Fruit fly (Drosophila melanogaster) whole organism, embryonic: ENCODE measurements around the gene SKIP.

ENCODE experiments used
- Ada2b ChIP-seq: fragments of 200-800 bp; sonication (Bioruptor generic); IDR thresholded peaks from 2 replicates; pipeline ENCODE4 v1.3.6; 2022; ENCODE audit warnings: missing biosample characterization, missing genetic modification characterization
- Aef1 ChIP-seq: fragments of 200-800 bp; sonication (Bioruptor generic); IDR thresholded peaks from 3 replicates; pipeline ENCODE4 v1.3.6; 2022; ENCODE audit warnings: missing biosample characterization, missing genetic modification characterization
- Atf-2 ChIP-seq: fragments of 200-800 bp; sonication (Bioruptor generic); optimal IDR thresholded peaks from 2 replicates; lab custom pipeline; 2016; ENCODE audit warnings: missing biosample characterization, missing genetic modification characterization
- Atf3 ChIP-seq: fragments of 200-800 bp; sonication (Bioruptor generic); optimal IDR thresholded peaks from 3 replicates; lab custom pipeline; 2016; ENCODE audit warnings: missing biosample characterization, missing genetic modification characterization
- Blimp-1 ChIP-seq: fragments of 200-800 bp; sonication (Bioruptor generic); optimal IDR thresholded peaks from 3 replicates; lab custom pipeline; 2018; ENCODE audit warnings: missing biosample characterization, missing genetic modification characterization, mild to moderate bottlenecking, moderate library complexity, missing genetic modification reagents
- CG10431 ChIP-seq: fragments of 200-800 bp; sonication (Bioruptor generic); optimal IDR thresholded peaks from 3 replicates; lab custom pipeline; 2018; ENCODE audit warnings: missing biosample characterization, mild to moderate bottlenecking, missing genetic modification characterization
- CG11456 ChIP-seq: fragments of 200-800 bp; sonication (Bioruptor generic); IDR thresholded peaks from 3 replicates; pipeline ENCODE4 v1.3.6; 2022; ENCODE audit warnings: missing biosample characterization, missing genetic modification characterization
- CG12071 ChIP-seq: fragments of 200-800 bp; sonication (Bioruptor generic); optimal IDR thresholded peaks from 3 replicates; lab custom pipeline; 2018; ENCODE audit warnings: missing biosample characterization, mild to moderate bottlenecking, missing genetic modification characterization
- CG15073 ChIP-seq: fragments of 200-800 bp; sonication (Bioruptor generic); optimal IDR thresholded peaks from 2 replicates; lab custom pipeline; 2016; ENCODE audit warnings: missing biosample characterization, missing genetic modification characterization
- CG1603 ChIP-seq: fragments of 200-800 bp; sonication (Bioruptor generic); optimal IDR thresholded peaks from 2 replicates; lab custom pipeline; 2019; ENCODE audit warnings: missing biosample characterization, mild to moderate bottlenecking, missing genetic modification characterization, moderate library complexity
- CG17328 ChIP-seq: fragments of 200-800 bp; sonication (Bioruptor generic); IDR thresholded peaks from 2 replicates; pipeline ENCODE4 v1.3.6; 2022; ENCODE audit warnings: missing biosample characterization, missing genetic modification characterization
- CG17802 ChIP-seq: fragments of 200-800 bp; sonication (Bioruptor generic); optimal IDR thresholded peaks from 2 replicates; lab custom pipeline; 2018; ENCODE audit warnings: missing biosample characterization, mild to moderate bottlenecking, missing genetic modification characterization, moderate library complexity
- CG1792 ChIP-seq: fragments of 200-800 bp; sonication (Bioruptor generic); optimal IDR thresholded peaks from 2 replicates; lab custom pipeline; 2016; ENCODE audit warnings: missing biosample characterization, missing genetic modification characterization
- CG2889 ChIP-seq: fragments of 200-800 bp; sonication (Bioruptor generic); IDR thresholded peaks from 3 replicates; pipeline ENCODE4 v1.3.6; 2022; ENCODE audit warnings: missing biosample characterization, missing genetic modification characterization
- CG4360 ChIP-seq: fragments of 200-800 bp; sonication (Bioruptor generic); IDR thresholded peaks from 2 replicates; pipeline ENCODE4 v1.3.6; 2022; ENCODE audit warnings: missing biosample characterization, missing genetic modification characterization
- CG4404 ChIP-seq: fragments of 200-800 bp; sonication (Bioruptor generic); IDR thresholded peaks from 2 replicates; pipeline ENCODE4 v1.3.6; 2022; ENCODE audit warnings: missing biosample characterization, missing genetic modification characterization
- CG6683 ChIP-seq: fragments of 200-800 bp; sonication (Bioruptor generic); optimal IDR thresholded peaks from 2 replicates; lab custom pipeline; 2017; ENCODE audit warnings: missing biosample characterization, mild to moderate bottlenecking, missing genetic modification characterization, missing genetic modification reagents
- CG7745 ChIP-seq: fragments of 200-800 bp; sonication (Bioruptor generic); optimal IDR thresholded peaks from 2 replicates; lab custom pipeline; 2018; ENCODE audit warnings: missing biosample characterization, mild to moderate bottlenecking, missing genetic modification characterization, moderate library complexity
- CG8089 ChIP-seq: fragments of 200-800 bp; sonication (Bioruptor generic); optimal IDR thresholded peaks from 3 replicates; lab custom pipeline; 2016; ENCODE audit warnings: missing biosample characterization, missing genetic modification characterization
- CG8388 ChIP-seq: fragments of 200-800 bp; sonication (Bioruptor generic); optimal IDR thresholded peaks from 2 replicates; lab custom pipeline; 2019; ENCODE audit warnings: missing biosample characterization, mild to moderate bottlenecking, missing genetic modification characterization, moderate library complexity
- CTCF ChIP-seq: fragments of 200-800 bp; sonication (Bioruptor generic); optimal IDR thresholded peaks from 2 replicates; lab custom pipeline; 2017; ENCODE audit warnings: missing biosample characterization, mild to moderate bottlenecking, missing genetic modification characterization, moderate library complexity
- Chrac-16 ChIP-seq: fragments of 200-800 bp; sonication (Bioruptor generic); optimal IDR thresholded peaks from 3 replicates; lab custom pipeline; 2016; ENCODE audit warnings: missing biosample characterization, missing genetic modification characterization
- D19A ChIP-seq: fragments of 200-800 bp; optimal IDR thresholded peaks from 3 replicates; lab custom pipeline; 2019; ENCODE audit warnings: missing biosample characterization, mild to moderate bottlenecking, missing genetic modification characterization, moderate library complexity
- Eip74EF ChIP-seq, 2 experiments: fragments of 200-800 bp in 1 of 2; fragments of >200 bp in 1 of 2; sonication (Bioruptor generic) in 1 of 2; optimal IDR thresholded peaks; 2 replicates each; lab custom pipeline; 2017 to 2019; ENCODE audit warnings: missing biosample characterization in 2 of 2, missing genetic modification characterization in 2 of 2, mild to moderate bottlenecking in 1 of 2, moderate library complexity in 1 of 2
- Fer2 ChIP-seq: fragments of 200-800 bp; sonication (Bioruptor generic); optimal IDR thresholded peaks from 2 replicates; lab custom pipeline; 2018; ENCODE audit warnings: missing biosample characterization, mild to moderate bottlenecking, missing genetic modification characterization, moderate library complexity
- Kr ChIP-seq: fragments of 200-800 bp; sonication (Bioruptor generic); optimal IDR thresholded peaks from 2 replicates; lab custom pipeline; 2017; ENCODE audit warnings: missing biosample characterization, mild to moderate bottlenecking, missing genetic modification characterization
- Pdp1 ChIP-seq, 2 experiments: fragments of 200-800 bp; sonication (Bioruptor generic); optimal IDR thresholded peaks; 3 replicates each; lab custom pipeline; 2016; ENCODE audit warnings: missing biosample characterization in 2 of 2, missing genetic modification characterization in 2 of 2, mild to moderate bottlenecking in 1 of 2, moderate library complexity in 1 of 2
- ap ChIP-seq: fragments of 200-800 bp; sonication (Bioruptor generic); IDR thresholded peaks from 2 replicates; pipeline ENCODE4 v1.3.6; 2022; ENCODE audit warnings: missing biosample characterization, missing genetic modification characterization
- ase ChIP-seq: fragments of 200-800 bp; sonication (Bioruptor generic); IDR thresholded peaks from 3 replicates; pipeline ENCODE4 v1.3.6; 2022; ENCODE audit warnings: missing biosample characterization, missing genetic modification characterization
- bab2 ChIP-seq: fragments of 200-800 bp; sonication (Bioruptor generic); optimal IDR thresholded peaks from 2 replicates; lab custom pipeline; 2016; ENCODE audit warnings: missing biosample characterization, missing genetic modification characterization
- caup ChIP-seq: fragments of 200-800 bp; sonication (Bioruptor generic); optimal IDR thresholded peaks from 3 replicates; lab custom pipeline; 2017; ENCODE audit warnings: missing biosample characterization, mild to moderate bottlenecking, missing genetic modification characterization, moderate library complexity; ENCODE audit not compliant: severe bottlenecking
- cg ChIP-seq: fragments of 200-800 bp; sonication (Bioruptor generic); optimal IDR thresholded peaks from 3 replicates; lab custom pipeline; 2019; ENCODE audit warnings: missing biosample characterization, mild to moderate bottlenecking, missing genetic modification characterization, moderate library complexity
- gem ChIP-seq: fragments of 200-800 bp; sonication (Bioruptor generic); optimal IDR thresholded peaks from 2 replicates; lab custom pipeline; 2019; ENCODE audit warnings: missing biosample characterization, mild to moderate bottlenecking, missing genetic modification characterization, moderate library complexity
- ind ChIP-seq: fragments of 200-800 bp; sonication (Bioruptor generic); optimal IDR thresholded peaks from 3 replicates; lab custom pipeline; 2016; ENCODE audit warnings: missing biosample characterization, missing genetic modification characterization
- lmd ChIP-seq: fragments of 200-800 bp; sonication (Bioruptor generic); IDR thresholded peaks from 2 replicates; pipeline ENCODE4 v1.3.6; 2022; ENCODE audit warnings: missing biosample characterization, missing genetic modification characterization
- lov ChIP-seq, 2 experiments: fragments of 200-800 bp in 1 of 2; fragments of >200 bp in 1 of 2; sonication (Bioruptor generic) in 1 of 2; IDR thresholded peaks in 1 of 2; optimal IDR thresholded peaks in 1 of 2; 2 replicates in 1 of 2; 3 replicates in 1 of 2; pipeline versions ENCODE4 v1.3.6 to Lab custom; 2017 to 2022; ENCODE audit warnings: missing biosample characterization in 1 of 2, missing genetic modification characterization in 1 of 2
- nom ChIP-seq: fragments of 200-800 bp; sonication (Bioruptor generic); optimal IDR thresholded peaks from 2 replicates; lab custom pipeline; 2017; ENCODE audit warnings: missing biosample characterization, missing genetic modification characterization, mild to moderate bottlenecking, moderate library complexity, missing genetic modification reagents
- p53 ChIP-seq: fragments of 200-800 bp; sonication (Bioruptor generic); optimal IDR thresholded peaks from 2 replicates; lab custom pipeline; 2016; ENCODE audit warnings: missing biosample characterization, missing genetic modification characterization
- pros ChIP-seq: fragments of 200-800 bp; sonication (Bioruptor generic); optimal IDR thresholded peaks from 3 replicates; lab custom pipeline; 2019; ENCODE audit warnings: missing biosample characterization, mild to moderate bottlenecking, missing genetic modification characterization, moderate library complexity
- pum ChIP-seq: fragments of 200-800 bp; sonication (Bioruptor generic); optimal IDR thresholded peaks from 2 replicates; lab custom pipeline; 2016; ENCODE audit warnings: missing biosample characterization, missing genetic modification characterization
- ro ChIP-seq: fragments of 200-800 bp; sonication (Bioruptor generic); IDR thresholded peaks from 2 replicates; pipeline ENCODE4 v1.3.6; 2022; ENCODE audit warnings: missing biosample characterization, missing genetic modification characterization
- row ChIP-seq: fragments of 200-800 bp; sonication (Bioruptor generic); IDR thresholded peaks from 3 replicates; pipeline ENCODE4 v1.3.6; 2022; ENCODE audit warnings: missing biosample characterization, missing genetic modification characterization
- sna ChIP-seq: fragments of 200-800 bp; sonication (Bioruptor generic); IDR thresholded peaks from 2 replicates; pipeline ENCODE4 v1.3.6; 2022; ENCODE audit warnings: missing biosample characterization, missing genetic modification characterization; ENCODE audit not compliant: partially characterized antibody
- sqz ChIP-seq: fragments of 200-800 bp; sonication (Bioruptor generic); optimal IDR thresholded peaks from 3 replicates; lab custom pipeline; 2018; ENCODE audit warnings: missing biosample characterization, mild to moderate bottlenecking, missing genetic modification characterization
- trem ChIP-seq: fragments of 200-800 bp; optimal IDR thresholded peaks from 3 replicates; lab custom pipeline; 2019; ENCODE audit warnings: missing biosample characterization, mild to moderate bottlenecking, missing genetic modification characterization, moderate library complexity
- zf30C ChIP-seq: fragments of 200-800 bp; sonication (Bioruptor generic); optimal IDR thresholded peaks from 3 replicates; lab custom pipeline; 2018; ENCODE audit warnings: missing biosample characterization, mild to moderate bottlenecking, missing genetic modification characterization

SKIP gene

dm6 chr3R:22194763-22195410 is 61.3 kb downstream of the SKIP start (continued):
- TF ChIP-seq Ada2b (GFP tag; lab: Robert Waterston, UW) = no peak
- TF ChIP-seq CG2889 (GFP tag; lab: Robert Waterston, UW) = no peak
- no peak for TF ChIP-seq CG1792 (GFP tag; lab: Kevin White, UChicago)
- TF ChIP-seq gem (tag; lab: Kevin White, UChicago) = peak; percentile 30
- TF ChIP-seq caup (GFP tag; lab: Kevin White, UChicago) = no peak
- TF ChIP-seq sna (GFP tag; lab: Robert Waterston, UW) = no peak
- TF ChIP-seq Fer2 (tag; lab: Kevin White, UChicago) = no peak

- TF ChIP-seq Pdp1 (GFP tag; optimal IDR thresholded peaks at IDR 0.05; lab: Kevin White, UChicago) = no peak
- no peak for TF ChIP-seq CG10431 (GFP tag; lab: Kevin White, UChicago)
- TF ChIP-seq Aef1 = no peak
- TF ChIP-seq CG15073 (GFP tag; lab: Kevin White, UChicago) = no peak
- TF ChIP-seq cg (GFP tag; lab: Kevin White, UChicago) = no peak
- no peak for TF ChIP-seq Atf-2
- TF ChIP-seq p53 = no peak
- peak; percentile 14 for TF ChIP-seq CG8388 (GFP tag; lab: Kevin White, UChicago)
- no peak for TF ChIP-seq trem
- no peak for TF ChIP-seq D19A (tag; lab: Kevin White, UChicago)
- peak; percentile 2 for TF ChIP-seq nom (GFP tag; lab: Kevin White, UChicago)
- TF ChIP-seq CG8089 = no peak
- TF ChIP-seq CG12071 (GFP tag; lab: Kevin White, UChicago) = no peak
- no peak for TF ChIP-seq zf30C (GFP tag; lab: Kevin White, UChicago)
- no peak for TF ChIP-seq pum (GFP tag; lab: Kevin White, UChicago)
- no peak for TF ChIP-seq sqz (GFP tag; lab: Kevin White, UChicago)
- no peak for TF ChIP-seq CG11456 (GFP tag; lab: Robert Waterston, UW)
- TF ChIP-seq Blimp-1 = peak; percentile 27
- no peak for TF ChIP-seq lov (optimal IDR thresholded peaks at IDR 0.05; lab: Kevin White, UChicago)
- no peak for TF ChIP-seq lov (GFP tag; IDR thresholded peaks at IDR 0.05; lab: Robert Waterston, UW)
- TF ChIP-seq pros (GFP tag; lab: Kevin White, UChicago) = peak; percentile 28
- TF ChIP-seq lmd (GFP tag; lab: Robert Waterston, UW) = peak; percentile 24; the same call in 1 of the 2 replicates
- TF ChIP-seq Ada2b (GFP tag; lab: Robert Waterston, UW) = 0 out of 2 replicates have a peak, but pooled peaks have one; percentile 29
- TF ChIP-seq CG7745 (tag; lab: Kevin White, UChicago) = no peak
- TF ChIP-seq Chrac-16 = no peak
- TF ChIP-seq CG1603 (tag; lab: Kevin White, UChicago) = peak; percentile 37
- peak; percentile 10 for TF ChIP-seq ind (GFP tag; lab: Kevin White, UChicago)
- no peak for TF ChIP-seq Eip74EF (GFP tag; optimal IDR thresholded peaks at IDR 0.05; lab: Kevin White, UChicago)
- TF ChIP-seq ap = no peak
- 0 out of 2 replicates have a peak, but pooled peaks have one; percentile 18 for TF ChIP-seq CG17328 (GFP tag; lab: Robert Waterston, UW)
- no peak for TF ChIP-seq CG4404 (GFP tag; lab: Robert Waterston, UW)
- no peak for TF ChIP-seq ase
- TF ChIP-seq ro (GFP tag; lab: Robert Waterston, UW) = no peak
- peak; percentile 15; the same call in 1 of the 2 replicates for TF ChIP-seq CG4360 (GFP tag; lab: Robert Waterston, UW)
- no peak for TF ChIP-seq CG1792 (GFP tag; lab: Kevin White, UChicago)
- no peak for TF ChIP-seq bab2 (GFP tag; lab: Kevin White, UChicago)
- TF ChIP-seq row (GFP tag; lab: Robert Waterston, UW) = peak; percentile 76
- no peak for TF ChIP-seq Atf3 (GFP tag; lab: Kevin White, UChicago)
- no peak for TF ChIP-seq Kr (GFP tag; lab: Kevin White, UChicago)
- no peak for TF ChIP-seq CG17802 (tag; lab: Kevin White, UChicago)
- TF ChIP-seq CTCF (GFP tag; lab: Kevin White, UChicago) = no peak
- TF ChIP-seq CG6683 (GFP tag; lab: Kevin White, UChicago) = no peak
Measured at dm6 chr3R:22195411-22196155, 62.0 kb downstream of the SKIP start.
